Worm (Caenorhabditis elegans) whole organism, early embryonic: ENCODE measurements around the gene F58F9.9.
"Not testable (repeated sequence)": the region's sequence is repeated elsewhere in the genome, so short reads cannot be mapped to it uniquely, and the experiment has no call there.

ENCODE experiments used
- B0310.2 ChIP-seq: sonication (generic microtip); optimal IDR thresholded peaks from 2 replicates; lab custom pipeline; 2016; ENCODE audit warnings: mild to moderate bottlenecking, missing genetic modification characterization, missing compliant biosample characterization
- F13C5.2 ChIP-seq: sonication (generic microtip); optimal IDR thresholded peaks from 2 replicates; lab custom pipeline; 2017; ENCODE audit warnings: mild to moderate bottlenecking, missing genetic modification characterization, inconsistent platforms, missing compliant biosample characterization
- aly-1 ChIP-seq: sonication (generic microtip); optimal IDR thresholded peaks from 2 replicates; lab custom pipeline; 2016; ENCODE audit warnings: missing genetic modification characterization, missing compliant biosample characterization
- ama-1 ChIP-seq: fragments of 150-350 bp; optimal IDR thresholded peaks from 2 replicates; lab custom pipeline; 2014
- ceh-13 ChIP-seq: fragments of 200-800 bp; sonication (Bioruptor generic); optimal IDR thresholded peaks from 2 replicates; lab custom pipeline; 2018; ENCODE audit warnings: mild to moderate bottlenecking, missing genetic modification characterization, missing compliant biosample characterization
- ceh-36 ChIP-seq: sonication (generic microtip); optimal IDR thresholded peaks from 2 replicates; lab custom pipeline; 2016; ENCODE audit warnings: missing genetic modification characterization, inconsistent platforms, missing compliant biosample characterization
- ets-7 ChIP-seq: sonication (generic microtip); optimal IDR thresholded peaks from 2 replicates; lab custom pipeline; 2016; ENCODE audit warnings: missing genotype, missing genetic modification characterization, missing compliant biosample characterization
- flt-1 ChIP-seq: fragments of 200-800 bp; sonication (Bioruptor generic); IDR thresholded peaks from 2 replicates; pipeline ENCODE4 v1.3.6; 2022; ENCODE audit warnings: missing genetic modification characterization, missing compliant biosample characterization
- hmbx-1 ChIP-seq: sonication (generic microtip); optimal IDR thresholded peaks from 2 replicates; lab custom pipeline; 2016; ENCODE audit warnings: mild to moderate bottlenecking, missing genetic modification characterization, missing compliant biosample characterization
- hmg-4 ChIP-seq: fragments of 200-800 bp; sonication (Bioruptor generic); optimal IDR thresholded peaks from 2 replicates; lab custom pipeline; 2018; ENCODE audit warnings: mild to moderate bottlenecking, missing genetic modification characterization, missing compliant biosample characterization
- hnd-1 ChIP-seq: sonication (generic microtip); optimal IDR thresholded peaks from 2 replicates; lab custom pipeline; 2016; ENCODE audit warnings: missing genetic modification characterization, missing compliant biosample characterization
- pes-1 ChIP-seq: fragments of 200-800 bp; sonication (Bioruptor generic); IDR thresholded peaks from 2 replicates; pipeline ENCODE4 v1.3.6; 2022; ENCODE audit warnings: missing genetic modification reagents, missing genetic modification characterization, missing compliant biosample characterization
- scrt-1 ChIP-seq: fragments of 200-800 bp; sonication (Bioruptor generic); IDR thresholded peaks from 2 replicates; pipeline ENCODE4 v1.3.6; 2022; ENCODE audit warnings: missing genetic modification characterization, missing compliant biosample characterization
- sea-1 ChIP-seq: fragments of 200-800 bp; sonication (Bioruptor generic); conservative IDR thresholded peaks from 2 replicates; pipeline ENCODE4 v1.3.6; 2022; ENCODE audit warnings: missing genetic modification characterization, missing compliant biosample characterization
- tbx-11 ChIP-seq: fragments of 200-800 bp; sonication (Bioruptor generic); IDR thresholded peaks from 2 replicates; pipeline ENCODE4 v1.3.6; 2022; ENCODE audit warnings: missing genetic modification characterization, missing compliant biosample characterization
- tbx-37 ChIP-seq: fragments of 200-800 bp; sonication (Bioruptor generic); conservative IDR thresholded peaks from 2 replicates; pipeline ENCODE4 v1.3.6; 2022; ENCODE audit warnings: missing genetic modification reagents, missing genetic modification characterization, missing compliant biosample characterization
- tra-4 ChIP-seq: sonication (generic microtip); optimal IDR thresholded peaks from 2 replicates; lab custom pipeline; 2017; ENCODE audit warnings: missing genetic modification characterization, missing compliant biosample characterization

Gene F58F9.9

DNA sequence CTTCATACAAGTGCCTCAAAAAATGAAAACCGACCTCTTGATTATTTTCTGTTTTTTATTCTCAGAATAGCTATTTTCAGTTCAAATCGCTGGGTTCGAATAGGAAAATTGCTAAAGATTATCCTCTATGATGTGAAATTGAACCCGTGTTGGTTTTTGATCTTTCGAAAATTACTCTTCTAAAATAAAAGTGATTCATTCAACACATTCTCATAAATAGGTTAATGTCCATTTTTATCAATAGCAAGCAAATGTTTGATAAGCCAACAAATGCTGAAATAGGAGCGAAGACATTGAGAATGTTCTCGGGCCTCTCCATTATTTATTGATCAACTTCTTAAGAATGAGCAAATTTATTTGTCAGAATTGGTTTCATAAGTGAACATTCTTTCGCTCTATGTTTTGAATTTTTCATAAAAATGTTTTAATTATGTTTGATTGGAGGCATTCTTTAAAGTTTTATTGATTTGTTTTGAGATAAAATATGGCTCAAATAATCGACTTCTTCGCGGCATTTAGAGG is 7.3 kb upstream of the F58F9.9 start, which contains the start of gene F58F9.3:
Gene F58F9.3 (plus strand): TSS at position 472 of the 522 bp plus-strand sequence.
- TF ChIP-seq sea-1 (GFP tag; lab: Robert Waterston, UW), result no peak
- no peak for TF ChIP-seq hnd-1 (tag; lab: Kevin White, UChicago)

DNA sequence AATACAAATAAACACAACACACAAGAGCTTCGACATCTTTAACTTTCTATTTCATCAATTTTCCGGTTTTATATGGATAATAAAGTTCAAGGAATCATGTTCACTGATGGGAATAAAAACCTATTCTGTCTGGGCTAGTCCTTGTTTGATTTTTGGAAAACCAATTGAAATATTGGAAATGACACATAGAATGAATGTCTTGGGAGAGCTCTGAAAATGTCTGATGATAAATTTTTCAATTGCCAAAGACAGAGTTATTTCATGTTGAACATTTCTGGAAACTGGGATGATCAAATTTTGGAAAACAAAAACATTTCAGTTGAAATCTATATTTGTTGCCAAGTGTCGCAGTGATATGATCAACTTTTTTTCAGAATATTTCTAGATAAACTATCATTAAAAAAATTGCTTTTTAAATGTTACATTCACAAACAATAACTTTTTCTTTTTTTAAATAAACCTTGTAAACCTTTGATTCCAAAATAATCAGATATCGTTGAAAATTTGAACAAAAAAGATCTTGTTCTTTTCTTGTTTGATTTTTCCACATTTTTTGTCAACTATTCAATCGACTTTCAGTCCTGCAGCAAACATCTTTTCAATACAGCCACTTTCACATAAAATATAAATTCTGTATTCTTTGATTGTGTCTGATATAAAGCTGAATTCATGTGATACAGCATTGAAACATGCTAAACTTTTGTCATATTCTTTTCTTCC is 2.4 kb upstream of the F58F9.9 start, which contains the start of the genes F58F9.6 and F58F9.8:
Gene F58F9.6 (minus strand): TSS at position 101 of the 720 bp plus-strand sequence.
Gene F58F9.8 (plus strand): TSS at position 670 of the 720 bp plus-strand sequence.
- TF ChIP-seq ama-1 (no peak), B0310.2 (tag; lab: Kevin White, UChicago) (no peak), ceh-13 (GFP tag; lab: Kevin White, UChicago) (no peak), hnd-1 (tag; lab: Kevin White, UChicago) (no peak), tra-4 (tag; lab: Kevin White, UChicago) (no peak), pes-1 (GFP tag; lab: Robert Waterston, UW) (no peak), scrt-1 (GFP tag; lab: Robert Waterston, UW) (no peak), hmg-4 (GFP tag; lab: Kevin White, UChicago) (no peak), F13C5.2 (tag; lab: Kevin White, UChicago) (no peak), sea-1 (GFP tag; lab: Robert Waterston, UW) (no peak), aly-1 (tag; lab: Kevin White, UChicago) (no peak), hmbx-1 (no peak), ceh-36 (tag; lab: Kevin White, UChicago) (no peak), flt-1 (no peak)

DNA sequence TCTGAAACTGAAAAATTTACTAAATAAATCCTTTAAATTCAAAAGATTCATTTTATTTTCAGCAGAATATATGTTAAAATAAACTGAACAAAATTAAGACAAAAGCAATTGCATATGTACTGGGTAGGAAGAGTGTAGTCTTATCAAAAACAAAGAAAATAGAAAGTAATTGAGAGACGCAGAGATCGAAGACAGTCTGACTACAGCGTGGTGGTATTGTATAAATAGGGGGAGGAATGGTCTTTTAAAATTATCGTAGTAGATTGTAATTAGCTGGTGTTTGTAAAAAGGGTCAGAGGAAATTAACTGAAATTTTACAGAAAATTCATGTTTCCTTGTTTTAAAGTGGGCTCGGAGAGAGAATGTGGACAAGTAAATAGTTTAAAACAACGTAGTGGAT is 8.4 kb downstream of the F58F9.9 start, which contains the start of gene acox-3:
Gene acox-3 (minus strand): TSS at position 7 of the 400 bp plus-strand sequence.
- TF ChIP-seq tbx-37, result no peak
- TF ChIP-seq F13C5.2 (tag; lab: Kevin White, UChicago), result no peak
- no peak for TF ChIP-seq B0310.2 (tag; lab: Kevin White, UChicago)
- no peak for TF ChIP-seq tbx-11 (GFP tag; lab: Robert Waterston, UW)
- TF ChIP-seq ceh-36 (tag; lab: Kevin White, UChicago), result no peak
- TF ChIP-seq sea-1 (GFP tag; lab: Robert Waterston, UW), result no peak
- TF ChIP-seq ceh-13 (GFP tag; lab: Kevin White, UChicago), result no peak
- no peak for TF ChIP-seq hmg-4 (GFP tag; lab: Kevin White, UChicago)
- TF ChIP-seq flt-1, result no peak
- TF ChIP-seq ama-1, result no peak

DNA sequence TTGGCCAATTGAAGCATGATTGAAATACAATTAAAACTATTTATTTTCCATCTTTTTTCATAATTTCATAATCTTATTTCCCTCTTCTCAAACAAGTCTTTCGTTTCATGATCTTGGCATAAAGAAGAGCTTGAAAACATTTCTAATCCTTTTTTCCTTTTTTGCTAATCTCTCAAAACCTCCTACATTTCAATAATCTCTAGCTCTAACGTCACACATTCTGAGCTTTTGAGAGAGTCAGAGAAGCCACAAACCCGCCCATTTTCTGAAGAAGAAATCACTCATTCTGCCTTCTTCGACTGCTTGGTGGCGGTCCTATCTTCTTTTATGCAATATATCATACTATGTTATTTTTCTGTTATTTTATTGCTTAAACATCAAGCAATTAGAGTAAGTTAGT is 9.5 kb downstream of the F58F9.9 start, which contains the start of gene F58F9.1:
Gene F58F9.1 (plus strand): TSS at position 251 of the 400 bp plus-strand sequence.
- no peak for TF ChIP-seq sea-1 (GFP tag; lab: Robert Waterston, UW)
- TF ChIP-seq tbx-11 (GFP tag; lab: Robert Waterston, UW), result no peak
- no peak for TF ChIP-seq pes-1 (GFP tag; lab: Robert Waterston, UW)
- TF ChIP-seq hmbx-1, result no peak
- TF ChIP-seq ama-1, result no peak
- TF ChIP-seq ets-7 (tag; lab: Kevin White, UChicago), result no peak
- TF ChIP-seq tbx-37, result no peak
- TF ChIP-seq aly-1 (tag; lab: Kevin White, UChicago), result no peak
- no peak for TF ChIP-seq hnd-1 (tag; lab: Kevin White, UChicago)
- no peak for TF ChIP-seq ceh-13 (GFP tag; lab: Kevin White, UChicago)
- TF ChIP-seq scrt-1 (GFP tag; lab: Robert Waterston, UW), result no peak
- TF ChIP-seq hmg-4 (GFP tag; lab: Kevin White, UChicago), result no peak
- no peak for TF ChIP-seq flt-1
- no peak for TF ChIP-seq tra-4 (tag; lab: Kevin White, UChicago)
- TF ChIP-seq ceh-36 (tag; lab: Kevin White, UChicago), result no peak
- TF ChIP-seq B0310.2 (tag; lab: Kevin White, UChicago), result no peak
- TF ChIP-seq F13C5.2 (tag; lab: Kevin White, UChicago), result no peak

DNA sequence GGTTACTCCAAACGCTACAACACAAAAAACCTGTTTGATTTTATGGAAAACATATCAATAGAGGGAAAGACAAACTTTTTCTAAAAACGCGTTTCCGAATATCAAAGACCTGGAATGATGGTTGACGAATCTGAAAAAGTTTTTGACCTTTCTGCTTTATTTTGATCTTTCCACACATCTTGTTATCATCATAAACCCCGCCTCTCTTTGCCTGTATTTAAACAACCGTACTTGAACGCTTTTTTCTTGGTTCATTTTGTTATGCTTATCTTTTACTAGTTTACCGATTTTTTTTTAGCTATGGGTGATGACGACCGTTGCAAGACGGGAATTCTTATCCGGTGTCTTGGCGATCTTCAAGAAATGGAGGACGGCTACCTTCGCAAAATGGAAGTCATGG is 12.9 kb downstream of the F58F9.9 start, which contains the start of gene T13A10.2:
Gene T13A10.2 (plus strand): TSS at position 301 of the 400 bp plus-strand sequence.
- TF ChIP-seq ama-1; ceh-13 (GFP tag; lab: Kevin White, UChicago); F13C5.2 (tag; lab: Kevin White, UChicago): not testable (repeated sequence)

DNA sequence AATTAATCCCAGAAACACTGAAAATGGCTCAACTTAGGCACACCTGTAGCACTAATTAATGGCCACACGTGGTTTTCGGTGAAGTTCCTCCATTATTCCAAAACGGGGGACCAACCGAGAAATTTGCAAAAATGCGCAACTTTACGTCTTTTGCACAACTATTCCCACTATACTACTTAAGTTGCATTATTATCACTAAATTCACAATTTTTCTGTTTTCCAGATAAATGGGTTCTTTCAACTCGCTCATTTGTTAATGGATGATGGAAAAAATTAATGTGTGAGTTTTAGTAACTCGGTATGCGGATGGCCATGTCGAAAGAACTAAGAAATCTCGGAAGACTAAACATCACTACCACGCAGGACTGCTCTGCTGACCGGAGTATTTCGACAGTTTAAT is 14.5 kb downstream of the F58F9.9 start, which contains the start of gene T13A10.64:
Gene T13A10.64 (plus strand): TSS at position 301 of the 400 bp plus-strand sequence.
- no peak for TF ChIP-seq ceh-36 (tag; lab: Kevin White, UChicago)
- no peak for TF ChIP-seq tbx-37
- TF ChIP-seq scrt-1 (GFP tag; lab: Robert Waterston, UW), result no peak
- TF ChIP-seq aly-1 (tag; lab: Kevin White, UChicago), result no peak
- TF ChIP-seq pes-1 (GFP tag; lab: Robert Waterston, UW), result no peak
- TF ChIP-seq ama-1, result no peak
- TF ChIP-seq hmg-4 (GFP tag; lab: Kevin White, UChicago), result no peak
- TF ChIP-seq sea-1 (GFP tag; lab: Robert Waterston, UW), result no peak
- TF ChIP-seq hnd-1 (tag; lab: Kevin White, UChicago), result no peak
- TF ChIP-seq tbx-11 (GFP tag; lab: Robert Waterston, UW), result no peak
- no peak for TF ChIP-seq tra-4 (tag; lab: Kevin White, UChicago)
- TF ChIP-seq ets-7 (tag; lab: Kevin White, UChicago), result no peak
- TF ChIP-seq ceh-13 (GFP tag; lab: Kevin White, UChicago), result no peak
- TF ChIP-seq B0310.2 (tag; lab: Kevin White, UChicago), result no peak
- TF ChIP-seq hmbx-1, result no peak
- TF ChIP-seq F13C5.2 (tag; lab: Kevin White, UChicago), result no peak
- TF ChIP-seq flt-1, result no peak

DNA sequence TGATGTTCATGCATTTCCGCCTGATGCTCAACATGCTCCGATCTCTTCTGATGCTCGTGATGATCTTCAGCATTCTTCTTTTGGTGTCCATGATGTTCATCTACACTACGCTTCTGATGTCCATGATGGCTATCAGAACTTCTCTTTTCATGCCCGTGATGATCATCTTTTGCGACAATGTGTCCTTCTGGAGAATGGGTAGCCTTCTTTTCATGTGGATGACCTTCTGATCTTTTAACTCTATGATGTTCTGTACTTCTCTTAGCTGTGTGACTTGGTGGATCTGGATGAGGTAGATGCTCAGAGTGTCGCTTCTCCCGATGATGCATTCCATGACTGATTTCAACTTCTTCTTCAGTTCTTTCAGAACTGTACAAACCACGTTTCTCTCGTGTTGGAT is 18.9 kb downstream of the F58F9.9 start:
- no peak for TF ChIP-seq hmg-4 (GFP tag; lab: Kevin White, UChicago)
- no peak for TF ChIP-seq ceh-36 (tag; lab: Kevin White, UChicago)
- TF ChIP-seq scrt-1 (GFP tag; lab: Robert Waterston, UW), result no peak
- TF ChIP-seq flt-1, result no peak
